Worm (Caenorhabditis elegans) whole organism, early embryonic: ENCODE results near the gene gpa-8.

Source experiments
- B0310.2 ChIP-seq: sonication (generic microtip); optimal IDR thresholded peaks from 2 replicates; lab custom pipeline; 2016; ENCODE audit warnings: mild to moderate bottlenecking, missing genetic modification characterization, missing compliant biosample characterization
- F13C5.2 ChIP-seq: sonication (generic microtip); optimal IDR thresholded peaks from 2 replicates; lab custom pipeline; 2017; ENCODE audit warnings: mild to moderate bottlenecking, missing genetic modification characterization, inconsistent platforms, missing compliant biosample characterization
- aly-1 ChIP-seq: sonication (generic microtip); optimal IDR thresholded peaks from 2 replicates; lab custom pipeline; 2016; ENCODE audit warnings: missing genetic modification characterization, missing compliant biosample characterization
- ama-1 ChIP-seq: fragments of 150-350 bp; optimal IDR thresholded peaks from 2 replicates; lab custom pipeline; 2014
- ceh-36 ChIP-seq: sonication (generic microtip); optimal IDR thresholded peaks from 2 replicates; lab custom pipeline; 2016; ENCODE audit warnings: missing genetic modification characterization, inconsistent platforms, missing compliant biosample characterization
- flt-1 ChIP-seq: fragments of 200-800 bp; sonication (Bioruptor generic); IDR thresholded peaks from 2 replicates; pipeline ENCODE4 v1.3.6; 2022; ENCODE audit warnings: missing genetic modification characterization, missing compliant biosample characterization
- hmbx-1 ChIP-seq: sonication (generic microtip); optimal IDR thresholded peaks from 2 replicates; lab custom pipeline; 2016; ENCODE audit warnings: mild to moderate bottlenecking, missing genetic modification characterization, missing compliant biosample characterization
- hmg-4 ChIP-seq: fragments of 200-800 bp; sonication (Bioruptor generic); optimal IDR thresholded peaks from 2 replicates; lab custom pipeline; 2018; ENCODE audit warnings: mild to moderate bottlenecking, missing genetic modification characterization, missing compliant biosample characterization
- hnd-1 ChIP-seq: sonication (generic microtip); optimal IDR thresholded peaks from 2 replicates; lab custom pipeline; 2016; ENCODE audit warnings: missing genetic modification characterization, missing compliant biosample characterization
- pes-1 ChIP-seq: fragments of 200-800 bp; sonication (Bioruptor generic); IDR thresholded peaks from 2 replicates; pipeline ENCODE4 v1.3.6; 2022; ENCODE audit warnings: missing genetic modification reagents, missing genetic modification characterization, missing compliant biosample characterization
- scrt-1 ChIP-seq: fragments of 200-800 bp; sonication (Bioruptor generic); IDR thresholded peaks from 2 replicates; pipeline ENCODE4 v1.3.6; 2022; ENCODE audit warnings: missing genetic modification characterization, missing compliant biosample characterization
- sea-1 ChIP-seq: fragments of 200-800 bp; sonication (Bioruptor generic); conservative IDR thresholded peaks from 2 replicates; pipeline ENCODE4 v1.3.6; 2022; ENCODE audit warnings: missing genetic modification characterization, missing compliant biosample characterization
- tbx-11 ChIP-seq: fragments of 200-800 bp; sonication (Bioruptor generic); IDR thresholded peaks from 2 replicates; pipeline ENCODE4 v1.3.6; 2022; ENCODE audit warnings: missing genetic modification characterization, missing compliant biosample characterization
- tra-4 ChIP-seq: sonication (generic microtip); optimal IDR thresholded peaks from 2 replicates; lab custom pipeline; 2017; ENCODE audit warnings: missing genetic modification characterization, missing compliant biosample characterization

ce11 chrV:12590601-12591000 lies 49.7 kb downstream of the gpa-8 start, which contains the start of gene ttr-43:
- no peak for TF ChIP-seq B0310.2 (tag; lab: Kevin White, UChicago)
- TF ChIP-seq F13C5.2 (tag; lab: Kevin White, UChicago): no peak
- TF ChIP-seq hmg-4: no peak
- TF ChIP-seq sea-1 (GFP tag; lab: Robert Waterston, UW): no peak
- TF ChIP-seq tbx-11: no peak
- no peak for TF ChIP-seq ama-1
- no peak for TF ChIP-seq flt-1 (GFP tag; lab: Robert Waterston, UW)
- TF ChIP-seq ceh-36 (tag; lab: Kevin White, UChicago): no peak
- TF ChIP-seq hmbx-1 (tag; lab: Kevin White, UChicago): no peak
- no peak for TF ChIP-seq tra-4 (tag; lab: Kevin White, UChicago)
- no peak for TF ChIP-seq scrt-1 (GFP tag; lab: Robert Waterston, UW)
- TF ChIP-seq aly-1 (tag; lab: Kevin White, UChicago): no peak
- TF ChIP-seq hnd-1 (tag; lab: Kevin White, UChicago): no peak
- TF ChIP-seq pes-1 (GFP tag; lab: Robert Waterston, UW): no peak
